Worm (Caenorhabditis elegans) whole organism, late embryonic: ENCODE measurements around the gene unc-43.

ENCODE experiments used
- K02D7.2 ChIP-seq: sonication (generic microtip); optimal IDR thresholded peaks from 2 replicates; lab custom pipeline; 2017; ENCODE audit warnings: mild to moderate bottlenecking, missing genetic modification characterization, missing compliant biosample characterization
- lin-11 ChIP-seq: fragments of 200-800 bp; sonication (Bioruptor generic); optimal IDR thresholded peaks from 2 replicates; lab custom pipeline; 2018; ENCODE audit warnings: mild to moderate bottlenecking, missing genetic modification characterization, missing compliant biosample characterization
- pha-4 ChIP-seq: fragments of 150-350 bp; optimal IDR thresholded peaks from 2 replicates; lab custom pipeline; 2018; ENCODE audit warnings: missing biosample characterization, missing genetic modification reagents, missing genetic modification characterization
- tbx-2 ChIP-seq: sonication (generic microtip); optimal IDR thresholded peaks from 2 replicates; lab custom pipeline; 2016; ENCODE audit warnings: missing genetic modification characterization, missing compliant biosample characterization

DNA sequence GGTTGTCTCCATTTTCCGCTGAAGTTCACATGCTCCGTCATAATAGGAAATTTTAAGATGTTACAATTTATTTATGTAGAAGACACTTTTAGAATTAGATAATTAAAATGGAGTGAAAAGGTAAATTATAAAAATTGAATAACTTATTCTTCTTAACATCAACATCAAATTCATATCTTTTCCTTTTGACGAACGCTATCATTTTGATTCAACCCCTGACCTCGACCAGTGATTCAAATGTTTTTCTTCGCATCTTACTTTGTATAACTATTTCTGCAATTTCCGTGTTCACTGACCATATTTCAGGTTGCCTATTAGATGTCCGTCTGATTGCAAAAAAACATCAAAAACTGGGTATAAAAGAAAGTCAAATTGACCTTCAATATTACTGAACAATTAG is 73.1 kb downstream of the unc-43 start, which contains the start of gene Y43C5A.7:
- TF ChIP-seq lin-11 = no peak
- no peak for TF ChIP-seq tbx-2
- no peak for TF ChIP-seq pha-4 (tag; lab: Kevin White, UChicago)
- no peak for TF ChIP-seq K02D7.2 (tag; lab: Kevin White, UChicago)
